Fruit fly (Drosophila melanogaster): ENCODE results near the gene Tom.
A peak's percentile ranks its signal among the peaks of the same experiment; 100 is the strongest.

Tom gene

dm6 chr3L:14999284-15000019 is 30.3 kb downstream of the Tom start, which contains the start of the genes mRpL39 and Prosbeta2 (continued):
- TF ChIP-seq salr (GFP tag; optimal IDR thresholded peaks at IDR 0.05) (no peak), ss (GFP tag; optimal IDR thresholded peaks at IDR 0.05) (no peak), lz (GFP tag; optimal IDR thresholded peaks at IDR 0.05) (no peak), pdm3 (GFP tag; optimal IDR thresholded peaks at IDR 0.05) (no peak), Smox (GFP tag; optimal IDR thresholded peaks at IDR 0.05) (no peak), Eip93F (GFP tag; optimal IDR thresholded peaks at IDR 0.05) (no peak), OdsH (GFP tag; optimal IDR thresholded peaks at IDR 0.05) (no peak), CG6854 (GFP tag; optimal IDR thresholded peaks at IDR 0.05) (no peak), dac (GFP tag; optimal IDR thresholded peaks at IDR 0.05) (no peak), Hr38 (GFP tag; optimal IDR thresholded peaks at IDR 0.05) (no peak), fkh (GFP tag; optimal IDR thresholded peaks at IDR 0.05) (peak; percentile 6), CG32006 (GFP tag; optimal IDR thresholded peaks at IDR 0.05) (no peak), Blimp-1 (GFP tag; optimal IDR thresholded peaks at IDR 0.05) (no peak), Ets96B (tag; optimal IDR thresholded peaks at IDR 0.05) (peak; percentile 29), CG6276 (GFP tag; optimal IDR thresholded peaks at IDR 0.05) (no peak), Gug (GFP tag; IDR thresholded peaks at IDR 0.05) (peak; percentile 27; the same call in 1 of the 2 replicates), CG8632 (GFP tag; optimal IDR thresholded peaks at IDR 0.05) (no peak), Met (GFP tag; optimal IDR thresholded peaks at IDR 0.05) (no peak), acj6 (GFP tag; optimal IDR thresholded peaks at IDR 0.05) (no peak), CG6792 (GFP tag; optimal IDR thresholded peaks at IDR 0.05) (no peak), esn (GFP tag; optimal IDR thresholded peaks at IDR 0.05) (peak; percentile 35), Hr4 (GFP tag; optimal IDR thresholded peaks at IDR 0.05) (no peak), CG10669 (GFP tag; optimal IDR thresholded peaks at IDR 0.05) (peak; percentile 29), Eip78C (GFP tag) (peak; percentile 36), CG10631 (GFP tag; optimal IDR thresholded peaks at IDR 0.05) (peak; percentile 63), Lpt (GFP tag; optimal IDR thresholded peaks at IDR 0.05) (peak; percentile 23), CG6163 (GFP tag; IDR thresholded peaks at IDR 0.05) (no peak), eg (GFP tag; IDR thresholded peaks at IDR 0.05) (peak; percentile 77), CG6808 (GFP tag; optimal IDR thresholded peaks at IDR 0.05) (no peak), CG7368 (GFP tag; optimal IDR thresholded peaks at IDR 0.05) (no peak), dsx (GFP tag; optimal IDR thresholded peaks at IDR 0.05; ENCODE audit: poor library complexity, severe bottlenecking) (no peak), CG11294 (GFP tag; IDR thresholded peaks at IDR 0.05) (peak; percentile 56; the same call in 1 of the 2 replicates), CG16779 (tag; optimal IDR thresholded peaks at IDR 0.05) (no peak), CG9139 (GFP tag; optimal IDR thresholded peaks at IDR 0.05) (no peak), CG4318 (GFP tag; optimal IDR thresholded peaks at IDR 0.05) (no peak), CG3032 (tag; optimal IDR thresholded peaks at IDR 0.05) (peak; percentile 78), CG34406 (GFP tag; optimal IDR thresholded peaks at IDR 0.05) (no peak)

dm6 chr3L:15005085-15005484 is 35.9 kb downstream of the Tom start:
- TF ChIP-seq esn (GFP tag; optimal IDR thresholded peaks at IDR 0.05) = peak; percentile 66
- peak; percentile 62 for TF ChIP-seq Eip75B (GFP tag; optimal IDR thresholded peaks at IDR 0.05)
- TF ChIP-seq CG6808 (GFP tag; optimal IDR thresholded peaks at IDR 0.05) = no peak
- peak; percentile 48 for TF ChIP-seq CG6276 (GFP tag; optimal IDR thresholded peaks at IDR 0.05)
- peak; percentile 64 for TF ChIP-seq Hr39 (GFP tag; optimal IDR thresholded peaks at IDR 0.05)
- TF ChIP-seq CG9139 (GFP tag; optimal IDR thresholded peaks at IDR 0.05) = no peak
- TF ChIP-seq CG16779 (tag; optimal IDR thresholded peaks at IDR 0.05) = no peak
- TF ChIP-seq vri (GFP tag; optimal IDR thresholded peaks at IDR 0.05) = peak; percentile 31
- peak; percentile 16 for TF ChIP-seq CG3032 (tag; optimal IDR thresholded peaks at IDR 0.05)
- no peak for TF ChIP-seq fkh (GFP tag; optimal IDR thresholded peaks at IDR 0.05)
- TF ChIP-seq lz (GFP tag; optimal IDR thresholded peaks at IDR 0.05) = peak; percentile 55
- peak; percentile 32 for TF ChIP-seq CG6792 (GFP tag; optimal IDR thresholded peaks at IDR 0.05)
- TF ChIP-seq achi (GFP tag; optimal IDR thresholded peaks at IDR 0.05) = peak; percentile 63
- peak; percentile 52 for TF ChIP-seq acj6 (GFP tag; optimal IDR thresholded peaks at IDR 0.05)
- no peak for TF ChIP-seq fd59A (GFP tag; optimal IDR thresholded peaks at IDR 0.05)
- TF ChIP-seq CG34406 (GFP tag; optimal IDR thresholded peaks at IDR 0.05) = peak; percentile 52
- peak; percentile 6 for TF ChIP-seq CG8632 (GFP tag; optimal IDR thresholded peaks at IDR 0.05)
- no peak for TF ChIP-seq CG11902 (GFP tag; optimal IDR thresholded peaks at IDR 0.05)
- no peak for TF ChIP-seq ss (GFP tag; optimal IDR thresholded peaks at IDR 0.05)
- TF ChIP-seq fd85E (GFP tag; optimal IDR thresholded peaks at IDR 0.05) = no peak
- TF ChIP-seq eg (GFP tag; IDR thresholded peaks at IDR 0.05) = peak; percentile 78
- no peak for TF ChIP-seq Sox15 (GFP tag; optimal IDR thresholded peaks at IDR 0.05)
- peak; percentile 39 for TF ChIP-seq CG31627 (GFP tag; optimal IDR thresholded peaks at IDR 0.05)
- peak; percentile 67 for TF ChIP-seq Hr4 (GFP tag; optimal IDR thresholded peaks at IDR 0.05)
- TF ChIP-seq dsx (GFP tag; optimal IDR thresholded peaks at IDR 0.05; ENCODE audit: poor library complexity, severe bottlenecking) = no peak
- peak; percentile 60 for TF ChIP-seq pdm3 (GFP tag; optimal IDR thresholded peaks at IDR 0.05)
- peak; percentile 34; the same call in 1 of the 2 replicates for TF ChIP-seq CG11294 (GFP tag; IDR thresholded peaks at IDR 0.05)
- TF ChIP-seq OdsH (GFP tag; optimal IDR thresholded peaks at IDR 0.05) = no peak
- peak; percentile 64 for TF ChIP-seq Sox14 (GFP tag; optimal IDR thresholded peaks at IDR 0.05)

All from whole organism, prepupa.